Worm (Caenorhabditis elegans): ENCODE results near the gene fip-1.

Gene fip-1

ce11 chrIII:8663143-8663542, 23.6 kb downstream of the fip-1 start:
- TF ChIP-seq ceh-100 (GFP tag; IDR thresholded peaks at IDR 0.05) (no peak), ztf-28 (GFP tag; IDR thresholded peaks at IDR 0.05) (no peak), mcd-1 (GFP tag; IDR thresholded peaks at IDR 0.05) (no peak), bed-2 (GFP tag; IDR thresholded peaks at IDR 0.05) (no peak)

- no peak for TF ChIP-seq mcd-1 (GFP tag; IDR thresholded peaks at IDR 0.05)
- no peak for TF ChIP-seq attf-3 (GFP tag; conservative IDR thresholded peaks at IDR 0.05)
- no peak for TF ChIP-seq tbp1 (GFP tag; optimal IDR thresholded peaks at IDR 0.05)
- no peak for TF ChIP-seq F39B2.1 (GFP tag; IDR thresholded peaks at IDR 0.05)
Measured at ce11 chrIII:8664897-8665388, 25.4 kb downstream of the fip-1 start, which contains the start of gene F22B7.1. TSS of gene F22B7.1 (plus strand) at chrIII:8665338.

ce11 chrIII:8667382-8667781, 27.8 kb downstream of the fip-1 start, which contains the start of gene dpy-19:
TSS of gene dpy-19 (minus strand) at chrIII:8667482.
- TF ChIP-seq let-607 (tag; optimal IDR thresholded peaks at IDR 0.05) (no peak), ztf-3 (GFP tag; optimal IDR thresholded peaks at IDR 0.05) (no peak), attf-5 (GFP tag; optimal IDR thresholded peaks at IDR 0.05) (no peak), B0261.1 (tag; optimal IDR thresholded peaks at IDR 0.05) (no peak), him-1 (tag; optimal IDR thresholded peaks at IDR 0.05) (no peak)

- TF ChIP-seq hmg-1.2 (GFP tag; IDR thresholded peaks at IDR 0.05) (peak; percentile 84; the same call in 1 of the 2 replicates), C17E4.6 (GFP tag; IDR thresholded peaks at IDR 0.05) (no peak), F10E7.11 (tag; optimal IDR thresholded peaks at IDR 0.05) (no peak)
Measured at ce11 chrIII:8668717-8669116, 29.2 kb downstream of the fip-1 start.

ce11 chrIII:8674980-8675485, 35.5 kb downstream of the fip-1 start, which contains the start of gene pgl-2:
TSS of gene pgl-2 (minus strand) at chrIII:8675435.
- TF ChIP-seq D2030.7 (GFP tag; IDR thresholded peaks at IDR 0.05) (no peak), die-1 (tag; optimal IDR thresholded peaks at IDR 0.05) (no peak), hlh-26 (GFP tag; conservative IDR thresholded peaks at IDR 0.05) (no peak), F49E8.2 (tag; optimal IDR thresholded peaks at IDR 0.05; ENCODE audit: insufficient read depth) (peak; percentile 14), unc-62 (GFP tag; optimal IDR thresholded peaks at IDR 0.05) (no peak), bed-1 (GFP tag; IDR thresholded peaks at IDR 0.05) (no peak), T26A5.8 (tag; optimal IDR thresholded peaks at IDR 0.05) (no peak), repo-1 (tag; optimal IDR thresholded peaks at IDR 0.05) (no peak), snpc-1.3 (tag; optimal IDR thresholded peaks at IDR 0.05; ENCODE audit: insufficient read depth) (no peak), rpc-1 (optimal IDR thresholded peaks at IDR 0.05) (no peak), rpc-1 (tag; optimal IDR thresholded peaks at IDR 0.05) (no peak), Y53F4B.3 (GFP tag; IDR thresholded peaks at IDR 0.05) (no peak), snpc-4 (GFP tag; optimal IDR thresholded peaks at IDR 0.05) (no peak), snpc-4 (tag; optimal IDR thresholded peaks at IDR 0.05) (peak in 1 of 4 experiments; percentile 9), lin-54 (GFP tag; optimal IDR thresholded peaks at IDR 0.05) (peak; percentile 47), ztf-28 (GFP tag; IDR thresholded peaks at IDR 0.05) (no peak), lsy-27 (tag; optimal IDR thresholded peaks at IDR 0.05; ENCODE audit: borderline replicate concordance, insufficient read depth) (no peak), F33H1.4 (GFP tag; IDR thresholded peaks at IDR 0.05) (peak; percentile 76), madf-6 (GFP tag; IDR thresholded peaks at IDR 0.05) (peak; percentile 79), C17E4.6 (GFP tag; IDR thresholded peaks at IDR 0.05) (no peak), F10E7.11 (tag; optimal IDR thresholded peaks at IDR 0.05) (no peak), lag-1 (GFP tag; IDR thresholded peaks at IDR 0.05) (no peak), F57C9.4 (tag; optimal IDR thresholded peaks at IDR 0.05) (no peak), mxl-1 (tag; optimal IDR thresholded peaks at IDR 0.05) (no peak), let-607 (tag; optimal IDR thresholded peaks at IDR 0.05) (no peak), gei-17 (GFP tag; optimal IDR thresholded peaks at IDR 0.05) (no peak), ccch-3 (GFP tag; optimal IDR thresholded peaks at IDR 0.05) (no peak), bed-2 (GFP tag; IDR thresholded peaks at IDR 0.05) (no peak), Y79H2A.3 (GFP tag; conservative IDR thresholded peaks at IDR 0.05) (no peak), C06A6.2 (GFP tag; conservative IDR thresholded peaks at IDR 0.05) (no peak), athp-1 (tag; optimal IDR thresholded peaks at IDR 0.05) (no peak)

All from whole organism, young adult.